Fruit fly (Drosophila melanogaster): ENCODE data around the gene VAChT.

The VAChT gene

dm6 chr3R:18743270-18743922 is 38.1 kb downstream of the VAChT start, which contains the start of gene Mekk1 (continued):
- TF ChIP-seq inv (GFP tag; IDR thresholded peaks at IDR 0.05; ENCODE audit: partially characterized antibody): peak; percentile 56
- peak; percentile 39 for TF ChIP-seq D19B (GFP tag; optimal IDR thresholded peaks at IDR 0.05)
- peak; percentile 13 for TF ChIP-seq HHEX (GFP tag; optimal IDR thresholded peaks at IDR 0.05)
- no peak for TF ChIP-seq Vsx1 (GFP tag; optimal IDR thresholded peaks at IDR 0.05)
- TF ChIP-seq Sry-β (GFP tag; optimal IDR thresholded peaks at IDR 0.05): peak; percentile 87
- no peak for TF ChIP-seq CG16863 (GFP tag; optimal IDR thresholded peaks at IDR 0.05)
- peak; percentile 74 for TF ChIP-seq knrl (GFP tag; IDR thresholded peaks at IDR 0.05; ENCODE audit: partially characterized antibody)
- TF ChIP-seq E2f2 (GFP tag; IDR thresholded peaks at IDR 0.05): peak; percentile 94
- no peak for TF ChIP-seq hkb (optimal IDR thresholded peaks at IDR 0.05)
- no peak; the same call in 1 of the 2 replicates for TF ChIP-seq hkb (GFP tag; IDR thresholded peaks at IDR 0.05)
- no peak for TF ChIP-seq crol (GFP tag; IDR thresholded peaks at IDR 0.05)
- peak; percentile 60 for TF ChIP-seq CG12659 (GFP tag; optimal IDR thresholded peaks at IDR 0.05)
- no peak for TF ChIP-seq CG1832 (GFP tag; optimal IDR thresholded peaks at IDR 0.05)
- no peak for TF ChIP-seq CG4854 (GFP tag; optimal IDR thresholded peaks at IDR 0.05)
- TF ChIP-seq CG6765 (GFP tag; optimal IDR thresholded peaks at IDR 0.05): peak; percentile 1
- TF ChIP-seq az2 (GFP tag; optimal IDR thresholded peaks at IDR 0.05): peak; percentile 43
- TF ChIP-seq bsh (GFP tag; optimal IDR thresholded peaks at IDR 0.05): peak in 1 of 2 experiments; percentile 51
- peak; percentile 42 for TF ChIP-seq CG7839 (tag; optimal IDR thresholded peaks at IDR 0.05)
- TF ChIP-seq Hmr (GFP tag; optimal IDR thresholded peaks at IDR 0.05): peak; percentile 53
- peak; percentile 10 for TF ChIP-seq Bdp1 (GFP tag; optimal IDR thresholded peaks at IDR 0.05)
- TF ChIP-seq Max (GFP tag; optimal IDR thresholded peaks at IDR 0.05): no peak
- peak; percentile 83 for TF ChIP-seq sug (tag; optimal IDR thresholded peaks at IDR 0.05)
- no peak for TF ChIP-seq CG8388 (GFP tag; optimal IDR thresholded peaks at IDR 0.05)
- TF ChIP-seq CG34376 (GFP tag; optimal IDR thresholded peaks at IDR 0.05): peak; percentile 66
- no peak for TF ChIP-seq crp (GFP tag; optimal IDR thresholded peaks at IDR 0.05)
- TF ChIP-seq dm (GFP tag; optimal IDR thresholded peaks at IDR 0.05): no peak
- TF ChIP-seq ap (GFP tag; IDR thresholded peaks at IDR 0.05): no peak
- no peak for TF ChIP-seq odd (GFP tag; optimal IDR thresholded peaks at IDR 0.05)
- TF ChIP-seq crc (GFP tag; optimal IDR thresholded peaks at IDR 0.05): no peak
- TF ChIP-seq CG6254 (GFP tag; optimal IDR thresholded peaks at IDR 0.05): no peak
- TF ChIP-seq CG12219 (GFP tag; optimal IDR thresholded peaks at IDR 0.05): no peak
- peak; percentile 45 for TF ChIP-seq phol (tag; optimal IDR thresholded peaks at IDR 0.05)
- peak; percentile 49 for TF ChIP-seq HmgZ (tag; optimal IDR thresholded peaks at IDR 0.05)
- TF ChIP-seq CG10267 (tag; optimal IDR thresholded peaks at IDR 0.05): peak; percentile 45
- TF ChIP-seq lola (GFP tag; optimal IDR thresholded peaks at IDR 0.05): peak in 1 of 3 experiments; percentile 30
- TF ChIP-seq CG34224 (GFP tag; IDR thresholded peaks at IDR 0.05; ENCODE audit: partially characterized antibody): peak; percentile 24; the same call in 1 of the 3 replicates
- no peak for TF ChIP-seq HLH3B (GFP tag; IDR thresholded peaks at IDR 0.05)
- TF ChIP-seq fu2 (GFP tag; optimal IDR thresholded peaks at IDR 0.05): peak; percentile 66
- TF ChIP-seq CG4424 (GFP tag; optimal IDR thresholded peaks at IDR 0.05): peak; percentile 54
- TF ChIP-seq CG33213 (GFP tag; optimal IDR thresholded peaks at IDR 0.05): no peak
- peak; percentile 16 for TF ChIP-seq Fer2 (tag; optimal IDR thresholded peaks at IDR 0.05)
- no peak for TF ChIP-seq CG5953 (GFP tag; IDR thresholded peaks at IDR 0.05)
- peak; percentile 53 for TF ChIP-seq lab (GFP tag; optimal IDR thresholded peaks at IDR 0.05)

Measured in whole organism, embryonic.